Fruit fly (Drosophila melanogaster) whole organism, wandering third instar larva: ENCODE results near the gene CG11322.

Experiments used
- CG32264 ChIP-seq: fragments of 200-800 bp; sonication (Bioruptor generic); optimal IDR thresholded peaks from 2 replicates; lab custom pipeline; 2016; ENCODE audit warnings: missing biosample characterization, missing genetic modification characterization
- Dif ChIP-seq: fragments of 200-275, 200-300 bp; sonication (Bioruptor generic); optimal IDR thresholded peaks from 2 replicates; lab custom pipeline; 2018; ENCODE audit warnings: missing biosample characterization, missing genetic modification characterization; ENCODE audit not compliant: partially characterized antibody
- Hr78 ChIP-seq: fragments of >200 bp; optimal IDR thresholded peaks from 2 replicates; lab custom pipeline; 2017; ENCODE audit warnings: missing biosample characterization, missing genetic modification characterization
- Myc ChIP-seq: fragments of >200 bp; optimal IDR thresholded peaks from 2 replicates; lab custom pipeline; 2017
- Rel ChIP-seq, 2 experiments: fragments of 200-800 bp; sonication (Bioruptor generic) in 1 of 2; optimal IDR thresholded peaks; 2 replicates in 1 of 2; 3 replicates in 1 of 2; lab custom pipeline; 2016 to 2019; ENCODE audit warnings: mild to moderate bottlenecking in 2 of 2, missing biosample characterization in 2 of 2, missing genetic modification characterization in 2 of 2, moderate library complexity in 1 of 2
- Sp1 ChIP-seq: fragments of 200-800 bp; sonication (Bioruptor generic); optimal IDR thresholded peaks from 3 replicates; lab custom pipeline; 2019; ENCODE audit warnings: missing biosample characterization, mild to moderate bottlenecking, missing genetic modification characterization, moderate library complexity
- br ChIP-seq: fragments of 200-800 bp; sonication (Bioruptor generic); optimal IDR thresholded peaks from 2 replicates; lab custom pipeline; 2016; ENCODE audit warnings: missing biosample characterization, missing genetic modification characterization
- fru ChIP-seq: fragments of 200-800 bp; sonication (Bioruptor generic); optimal IDR thresholded peaks from 3 replicates; lab custom pipeline; 2016; ENCODE audit warnings: missing biosample characterization, mild to moderate bottlenecking, missing genetic modification characterization
- h ChIP-seq: fragments of 200-800 bp; sonication (Bioruptor generic); optimal IDR thresholded peaks from 3 replicates; lab custom pipeline; 2016; ENCODE audit warnings: missing biosample characterization, mild to moderate bottlenecking, missing genetic modification characterization
- sv ChIP-seq: fragments of 200-800 bp; sonication (Bioruptor generic); optimal IDR thresholded peaks from 3 replicates; lab custom pipeline; 2016; ENCODE audit warnings: missing biosample characterization, missing genetic modification characterization
- usp ChIP-seq: fragments of >200 bp; optimal IDR thresholded peaks from 2 replicates; lab custom pipeline; 2017; ENCODE audit warnings: missing biosample characterization, missing genetic modification characterization

DNA sequence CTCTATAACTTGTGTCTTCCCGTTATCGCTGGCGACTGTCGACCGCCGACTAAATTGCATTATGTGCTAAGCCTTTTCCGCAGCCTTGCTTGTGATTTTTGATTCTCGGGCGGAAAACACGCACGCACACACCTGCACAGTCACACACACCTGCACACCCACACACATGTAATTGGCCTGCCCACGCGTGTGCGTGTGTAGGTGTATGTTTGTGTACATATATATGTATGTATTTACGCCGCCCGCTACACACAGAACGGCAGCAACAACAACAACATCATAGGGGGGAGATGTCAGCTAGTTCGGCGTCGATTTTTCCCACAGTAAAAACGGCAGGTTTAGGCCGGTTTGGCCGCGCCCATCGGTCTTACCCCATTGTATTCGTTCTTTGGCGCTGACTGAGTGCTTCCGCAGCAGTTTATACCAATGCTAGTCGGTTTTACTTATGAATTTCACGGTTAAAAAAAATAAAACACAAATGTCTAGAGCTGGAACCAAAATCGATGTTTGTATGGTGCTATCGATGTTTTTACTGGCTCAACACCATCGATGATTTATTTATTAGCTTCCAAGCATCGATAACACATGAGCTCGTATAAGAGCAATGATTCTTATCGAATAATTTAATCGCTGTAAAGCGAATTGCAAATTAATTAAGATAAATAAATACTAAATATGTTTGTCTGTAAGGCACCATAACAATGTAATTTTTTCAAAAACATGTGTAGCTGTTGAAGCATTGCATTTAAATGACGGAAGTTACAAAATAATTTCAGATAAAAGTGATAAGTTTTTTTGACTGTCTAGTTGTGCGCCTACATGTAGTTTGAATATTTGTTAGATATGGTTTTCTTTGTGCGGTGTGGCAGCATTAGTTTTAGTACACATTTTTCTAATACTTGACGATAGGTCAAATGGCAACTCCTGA is 36.3 kb downstream of the CG11322 start, which contains the start of gene homer:
- TF ChIP-seq br (GFP tag; lab: Kevin White, UChicago) (peak; percentile 13), Hr78 (GFP tag; lab: Kevin White, UChicago) (no peak), sv (no peak), h (GFP tag; lab: Kevin White, UChicago) (peak; percentile 44), Myc (no peak), Rel (GFP tag; optimal IDR thresholded peaks at IDR 0.05; lab: Kevin White, UChicago) (no peak), Rel (tag; optimal IDR thresholded peaks at IDR 0.05; lab: Kevin White, UChicago) (no peak), CG32264 (GFP tag; lab: Kevin White, UChicago) (no peak), usp (GFP tag; lab: Kevin White, UChicago) (no peak), Sp1 (GFP tag; lab: Kevin White, UChicago) (no peak), Dif (no peak), fru (peak; percentile 14)
